Worm (Caenorhabditis elegans) whole organism, L2 larva: ENCODE data around the gene Y67H2A.10.

ENCODE experiments used
- aly-2 ChIP-seq: fragments of 150-350 bp; optimal IDR thresholded peaks from 2 replicates; lab custom pipeline; 2014; ENCODE audit warnings: missing biosample characterization, missing genetic modification characterization
- ama-1 ChIP-seq: fragments of 150-350 bp; optimal IDR thresholded peaks from 2 replicates; lab custom pipeline; 2018; ENCODE audit warnings: inconsistent platforms
- ceh-82 ChIP-seq: fragments of 150-350 bp; optimal IDR thresholded peaks from 2 replicates; lab custom pipeline; 2014; ENCODE audit warnings: missing biosample characterization, missing genetic modification characterization
- elt-1 ChIP-seq: fragments of 150-350 bp; optimal IDR thresholded peaks from 2 replicates; lab custom pipeline; 2014; ENCODE audit warnings: missing biosample characterization, missing genetic modification characterization
- fos-1 ChIP-seq: fragments of 150-350 bp; optimal IDR thresholded peaks from 2 replicates; lab custom pipeline; 2014; ENCODE audit warnings: missing biosample characterization, missing genetic modification characterization
- nhr-10 ChIP-seq: sonication (generic microtip); optimal IDR thresholded peaks from 2 replicates; lab custom pipeline; 2017; ENCODE audit warnings: missing biosample characterization, missing genetic modification characterization
- nhr-11 ChIP-seq: fragments of 150-350 bp; optimal IDR thresholded peaks from 2 replicates; lab custom pipeline; 2014; ENCODE audit warnings: missing biosample characterization, missing genetic modification characterization
- nhr-12 ChIP-seq: fragments of 150-350 bp; optimal IDR thresholded peaks from 2 replicates; lab custom pipeline; 2014; ENCODE audit warnings: missing biosample characterization, missing genetic modification characterization
- sma-9 ChIP-seq, 2 experiments: fragments of 150-350 bp in 1 of 2; sonication (generic microtip) in 1 of 2; optimal IDR thresholded peaks; 2 replicates each; lab custom pipeline; 2014 to 2016; ENCODE audit warnings: missing genetic modification characterization in 2 of 2, mild to moderate bottlenecking in 1 of 2, missing biosample characterization in 1 of 2, missing compliant biosample characterization in 1 of 2, missing genetic modification reagents in 1 of 2, moderate library complexity in 1 of 2
- snpc-4 ChIP-seq: fragments of 150-350 bp; optimal IDR thresholded peaks from 2 replicates; lab custom pipeline; 2014; ENCODE audit warnings: missing biosample characterization, missing genetic modification characterization
- unc-62 ChIP-seq: fragments of 150-350 bp; optimal IDR thresholded peaks from 2 replicates; lab custom pipeline; 2014; ENCODE audit warnings: missing biosample characterization, missing genetic modification reagents, missing genetic modification characterization
- ztf-1 ChIP-seq: fragments of 200-800 bp; sonication (Bioruptor generic); conservative IDR thresholded peaks from 2 replicates; pipeline ENCODE4 v1.3.6; 2022; ENCODE audit warnings: missing genetic modification characterization, missing compliant biosample characterization
- ztf-11 ChIP-seq: sonication (generic microtip); optimal IDR thresholded peaks from 2 replicates; lab custom pipeline; 2017; ENCODE audit warnings: missing biosample characterization, missing genetic modification characterization

ce11 chrIV:13328059-13328458, 38.8 kb upstream of the Y67H2A.10 start, which contains the start of gene far-6:
- TF ChIP-seq ztf-1 (GFP tag; lab: Robert Waterston, UW) (no peak), ceh-82 (tag; lab: Kevin White, UChicago) (no peak), nhr-10 (tag; lab: Kevin White, UChicago) (no peak), nhr-11 (tag; lab: Kevin White, UChicago) (no peak), unc-62 (GFP tag; lab: Kevin White, UChicago) (no peak), fos-1 (no peak), ama-1 (no peak), ztf-11 (no peak), snpc-4 (tag; lab: Kevin White, UChicago) (no peak), elt-1 (tag; lab: Kevin White, UChicago) (no peak), sma-9 (GFP tag; optimal IDR thresholded peaks at IDR 0.05; lab: Kevin White, UChicago) (no peak), sma-9 (tag; optimal IDR thresholded peaks at IDR 0.05; lab: Kevin White, UChicago) (no peak), nhr-12 (tag; lab: Kevin White, UChicago) (no peak), aly-2 (tag; lab: Kevin White, UChicago) (no peak)
